Fruit fly (Drosophila melanogaster): Measurements from ENCODE around the gene CG34155.

DNA sequence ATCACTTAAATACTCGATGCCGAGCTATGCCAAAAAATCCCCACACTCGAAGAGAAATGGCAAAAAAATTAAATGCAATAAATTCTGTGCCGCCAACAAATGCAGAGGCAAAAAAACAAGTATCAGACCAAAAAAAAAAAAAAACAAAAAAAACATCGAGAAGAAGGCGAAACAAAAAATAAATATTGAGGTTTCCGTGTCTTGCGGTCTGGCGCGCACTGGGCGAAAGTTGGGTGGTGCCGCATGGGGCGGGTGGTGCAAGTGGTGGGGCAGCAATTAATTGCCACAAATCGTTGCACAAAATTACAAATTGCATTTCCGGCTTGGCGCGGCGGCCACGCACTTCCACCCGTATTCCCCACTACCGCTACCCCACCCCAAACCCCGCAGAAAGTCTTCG, 25.6 kb downstream of the CG34155 start:
- TF ChIP-seq CTCF (GFP tag; optimal IDR thresholded peaks at IDR 0.05) (no peak), wek (GFP tag; optimal IDR thresholded peaks at IDR 0.05) (no peak), CG9876 (GFP tag; optimal IDR thresholded peaks at IDR 0.05) (no peak), usp (GFP tag; optimal IDR thresholded peaks at IDR 0.05) (no peak), tin (GFP tag; optimal IDR thresholded peaks at IDR 0.05) (no peak), Dbx (GFP tag; IDR thresholded peaks at IDR 0.05) (no peak), h (optimal IDR thresholded peaks at IDR 0.05) (no peak), en (GFP tag; optimal IDR thresholded peaks at IDR 0.05) (no peak), lilli (GFP tag; optimal IDR thresholded peaks at IDR 0.05) (no peak), Mrtf (GFP tag; IDR thresholded peaks at IDR 0.05) (no peak), Doc2 (GFP tag; IDR thresholded peaks at IDR 0.05) (no peak)

All from whole organism, embryonic.